Fruit fly (Drosophila melanogaster) whole organism, embryonic: ENCODE results near the gene CecB.

Experiments
- Bdp1 ChIP-seq: fragments of 200-800 bp; sonication (Bioruptor generic); optimal IDR thresholded peaks from 3 replicates; lab custom pipeline; 2016; ENCODE audit warnings: missing biosample characterization, missing genetic modification characterization
- CG11093 ChIP-seq: fragments of 200-800 bp; sonication (Bioruptor generic); IDR thresholded peaks from 3 replicates; pipeline ENCODE4 v1.3.6; 2022; ENCODE audit warnings: missing biosample characterization, missing genetic modification characterization
- CG12104 ChIP-seq: fragments of 200-800 bp; sonication (Bioruptor generic); optimal IDR thresholded peaks from 3 replicates; lab custom pipeline; 2016; ENCODE audit warnings: missing biosample characterization, missing genetic modification characterization
- CG12391 ChIP-seq: fragments of 200-800 bp; sonication (Bioruptor generic); optimal IDR thresholded peaks from 3 replicates; lab custom pipeline; 2018; ENCODE audit warnings: missing biosample characterization, mild to moderate bottlenecking, missing genetic modification characterization, moderate library complexity
- CG13123 ChIP-seq: fragments of 200-800 bp; sonication (Bioruptor generic); optimal IDR thresholded peaks from 2 replicates; lab custom pipeline; 2016; ENCODE audit warnings: missing biosample characterization, missing genetic modification characterization
- CG13296 ChIP-seq: fragments of 200-800 bp; sonication (Bioruptor generic); optimal IDR thresholded peaks from 3 replicates; lab custom pipeline; 2018; ENCODE audit warnings: missing biosample characterization, mild to moderate bottlenecking, missing genetic modification characterization
- CG17912 ChIP-seq: fragments of 200-800 bp; sonication (Bioruptor generic); optimal IDR thresholded peaks from 2 replicates; lab custom pipeline; 2018; ENCODE audit warnings: missing biosample characterization, mild to moderate bottlenecking, missing genetic modification characterization
- CG18476 ChIP-seq: fragments of 200-800 bp; sonication (Bioruptor generic); optimal IDR thresholded peaks from 2 replicates; lab custom pipeline; 2016; ENCODE audit warnings: missing biosample characterization, mild to moderate bottlenecking, missing genetic modification characterization
- CG2712 ChIP-seq: fragments of 200-800 bp; optimal IDR thresholded peaks from 3 replicates; lab custom pipeline; 2019; ENCODE audit warnings: missing biosample characterization, mild to moderate bottlenecking, missing genetic modification characterization, moderate library complexity
- CG30431 ChIP-seq: fragments of 200-800 bp; sonication (Bioruptor generic); optimal IDR thresholded peaks from 2 replicates; lab custom pipeline; 2017; ENCODE audit warnings: missing biosample characterization, missing genetic modification characterization
- CG3065 ChIP-seq: fragments of 200-800 bp; sonication (Bioruptor generic); optimal IDR thresholded peaks from 2 replicates; lab custom pipeline; 2016; ENCODE audit warnings: missing biosample characterization, missing genetic modification characterization
- CG31224 ChIP-seq: fragments of 200-800 bp; sonication (Bioruptor generic); IDR thresholded peaks from 2 replicates; pipeline ENCODE4 v1.3.6; 2022; ENCODE audit warnings: missing biosample characterization, missing genetic modification characterization
- CG32772 ChIP-seq: fragments of 200-800 bp; sonication (Bioruptor generic); IDR thresholded peaks from 2 replicates; pipeline ENCODE4 v1.3.6; 2022; ENCODE audit warnings: missing biosample characterization, missing genetic modification characterization
- CG3281 ChIP-seq: fragments of 200-800 bp; sonication (Bioruptor generic); optimal IDR thresholded peaks from 3 replicates; lab custom pipeline; 2017; ENCODE audit warnings: missing biosample characterization, mild to moderate bottlenecking, missing genetic modification characterization
- CG3407 ChIP-seq: fragments of 200-800 bp; sonication (Bioruptor generic); optimal IDR thresholded peaks from 2 replicates; lab custom pipeline; 2018; ENCODE audit warnings: missing biosample characterization, mild to moderate bottlenecking, missing genetic modification characterization
- CG34422 ChIP-seq: fragments of 200-800 bp; sonication (Bioruptor generic); IDR thresholded peaks from 3 replicates; pipeline ENCODE4 v1.3.6; 2022; ENCODE audit warnings: missing biosample characterization, missing genetic modification characterization
- CG4404 ChIP-seq: fragments of 200-800 bp; sonication (Bioruptor generic); IDR thresholded peaks from 2 replicates; pipeline ENCODE4 v1.3.6; 2022; ENCODE audit warnings: missing biosample characterization, missing genetic modification characterization
- CG4707 ChIP-seq: fragments of 200-800 bp; sonication (Bioruptor generic); optimal IDR thresholded peaks from 2 replicates; lab custom pipeline; 2018; ENCODE audit warnings: missing biosample characterization, mild to moderate bottlenecking, missing genetic modification characterization, moderate library complexity
- CG7556 ChIP-seq: fragments of 200-800 bp; sonication (Bioruptor generic); optimal IDR thresholded peaks from 2 replicates; lab custom pipeline; 2017; ENCODE audit warnings: missing biosample characterization, mild to moderate bottlenecking, missing genetic modification characterization
- CG9609 ChIP-seq: fragments of 200-800 bp; sonication (Bioruptor generic); optimal IDR thresholded peaks from 3 replicates; lab custom pipeline; 2016; ENCODE audit warnings: missing biosample characterization, missing genetic modification characterization
- CTCF ChIP-seq: fragments of 200-800 bp; sonication (Bioruptor generic); optimal IDR thresholded peaks from 2 replicates; lab custom pipeline; 2017; ENCODE audit warnings: missing biosample characterization, mild to moderate bottlenecking, missing genetic modification characterization, moderate library complexity
- Dip3 ChIP-seq: fragments of 200-800 bp; sonication (Bioruptor generic); optimal IDR thresholded peaks from 3 replicates; lab custom pipeline; 2016; ENCODE audit warnings: missing biosample characterization, missing genetic modification characterization
- Doc2 ChIP-seq: fragments of 200-800 bp; sonication (Bioruptor generic); IDR thresholded peaks from 2 replicates; pipeline ENCODE4 v1.3.6; 2022; ENCODE audit warnings: missing biosample characterization, missing genetic modification characterization
- H2.0 ChIP-seq: fragments of 200-800 bp; sonication (Bioruptor generic); IDR thresholded peaks from 2 replicates; pipeline ENCODE4 v1.3.6; 2022; ENCODE audit warnings: missing biosample characterization, missing genetic modification characterization
- HLH4C ChIP-seq: fragments of 200-800 bp; sonication (Bioruptor generic); IDR thresholded peaks from 3 replicates; pipeline ENCODE4 v1.3.6; 2022; ENCODE audit warnings: missing biosample characterization, missing genetic modification characterization; ENCODE audit not compliant: partially characterized antibody
- NK7.1 ChIP-seq: fragments of 200-800 bp; sonication (Bioruptor generic); optimal IDR thresholded peaks from 3 replicates; lab custom pipeline; 2016; ENCODE audit warnings: missing biosample characterization, missing genetic modification characterization
- Optix ChIP-seq: fragments of 200-800 bp; sonication (Bioruptor generic); IDR thresholded peaks from 3 replicates; pipeline ENCODE4 v1.3.6; 2022; ENCODE audit warnings: missing biosample characterization, missing genetic modification characterization
- Poxn ChIP-seq: fragments of 200-800 bp; sonication (Bioruptor generic); IDR thresholded peaks from 2 replicates; pipeline ENCODE4 v1.3.6; 2022; ENCODE audit warnings: missing biosample characterization, missing genetic modification characterization
- Stat92E ChIP-seq, 3 experiments: fragments of >200 bp in 2 of 3; fragments of 200-800 bp in 1 of 3; sonication (Bioruptor generic) in 1 of 3; optimal IDR thresholded peaks; 2 replicates each; lab custom pipeline; 2017 to 2019; ENCODE audit warnings: missing biosample characterization in 3 of 3, missing genetic modification characterization in 3 of 3, mild to moderate bottlenecking in 1 of 3, moderate library complexity in 1 of 3
- al ChIP-seq: fragments of 200-800 bp; sonication (Bioruptor generic); IDR thresholded peaks from 2 replicates; pipeline ENCODE4 v1.3.6; 2022; ENCODE audit warnings: missing biosample characterization, missing genetic modification characterization
- az2 ChIP-seq: fragments of 200-800 bp; sonication (Bioruptor generic); optimal IDR thresholded peaks from 3 replicates; lab custom pipeline; 2016; ENCODE audit warnings: missing biosample characterization, missing genetic modification characterization
- cato ChIP-seq: fragments of 200-800 bp; sonication (Bioruptor generic); optimal IDR thresholded peaks from 2 replicates; lab custom pipeline; 2016; ENCODE audit warnings: missing biosample characterization, missing genetic modification characterization, borderline replicate concordance
- en ChIP-seq: fragments of 200-800 bp; sonication (Bioruptor generic); optimal IDR thresholded peaks from 2 replicates; lab custom pipeline; 2016; ENCODE audit warnings: missing biosample characterization, missing genetic modification characterization
- exex ChIP-seq: fragments of 200-800 bp; sonication (Bioruptor generic); optimal IDR thresholded peaks from 4 replicates; lab custom pipeline; 2018; ENCODE audit warnings: missing biosample characterization, mild to moderate bottlenecking, missing genetic modification characterization, moderate library complexity
- grn ChIP-seq: fragments of 200-800 bp; sonication (Bioruptor generic); optimal IDR thresholded peaks from 3 replicates; lab custom pipeline; 2017; ENCODE audit warnings: missing biosample characterization, missing genetic modification characterization
- jumu ChIP-seq: fragments of 200-800 bp; sonication (Bioruptor generic); optimal IDR thresholded peaks from 3 replicates; lab custom pipeline; 2016; ENCODE audit warnings: missing biosample characterization, missing genetic modification characterization
- kah ChIP-seq: fragments of 200-800 bp; sonication (Bioruptor generic); optimal IDR thresholded peaks from 2 replicates; lab custom pipeline; 2018; ENCODE audit warnings: missing biosample characterization, mild to moderate bottlenecking, missing genetic modification characterization
- knrl ChIP-seq: fragments of 200-800 bp; sonication (Bioruptor generic); IDR thresholded peaks from 3 replicates; pipeline ENCODE4 v1.3.6; 2022; ENCODE audit warnings: missing biosample characterization, missing genetic modification characterization; ENCODE audit not compliant: partially characterized antibody
- lola ChIP-seq, 3 experiments: fragments of >200 bp in 2 of 3; fragments of 200-800 bp in 1 of 3; sonication (Bioruptor generic) in 1 of 3; optimal IDR thresholded peaks; 2 replicates each; lab custom pipeline; 2017 to 2019; ENCODE audit warnings: missing biosample characterization in 3 of 3, missing genetic modification characterization in 3 of 3, mild to moderate bottlenecking in 1 of 3, moderate library complexity in 1 of 3
- mirr ChIP-seq: fragments of 200-800 bp; sonication (Bioruptor generic); optimal IDR thresholded peaks from 3 replicates; lab custom pipeline; 2018; ENCODE audit warnings: missing biosample characterization, mild to moderate bottlenecking, missing genetic modification characterization
- pros ChIP-seq: fragments of 200-800 bp; sonication (Bioruptor generic); optimal IDR thresholded peaks from 3 replicates; lab custom pipeline; 2019; ENCODE audit warnings: missing biosample characterization, mild to moderate bottlenecking, missing genetic modification characterization, moderate library complexity
- pum ChIP-seq: fragments of 200-800 bp; sonication (Bioruptor generic); optimal IDR thresholded peaks from 2 replicates; lab custom pipeline; 2016; ENCODE audit warnings: missing biosample characterization, missing genetic modification characterization
- ranshi ChIP-seq: fragments of 200-800 bp; sonication (Bioruptor generic); IDR thresholded peaks from 2 replicates; pipeline ENCODE4 v1.3.6; 2022; ENCODE audit warnings: missing biosample characterization, missing genetic modification characterization
- seq ChIP-seq: fragments of 200-800 bp; sonication (Bioruptor generic); IDR thresholded peaks from 2 replicates; pipeline ENCODE4 v1.3.6; 2022; ENCODE audit warnings: missing biosample characterization, missing genetic modification characterization
- sisA ChIP-seq: fragments of 200-800 bp; sonication (Bioruptor generic); IDR thresholded peaks from 2 replicates; pipeline ENCODE4 v1.3.6; 2022; ENCODE audit warnings: missing biosample characterization, missing genetic modification characterization
- slbo ChIP-seq: fragments of 200-800 bp; sonication (Bioruptor generic); IDR thresholded peaks from 2 replicates; pipeline ENCODE4 v1.3.6; 2022; ENCODE audit warnings: missing biosample characterization, missing genetic modification characterization
- slp2 ChIP-seq: fragments of 200-800 bp; sonication (Bioruptor generic); optimal IDR thresholded peaks from 2 replicates; lab custom pipeline; 2016; ENCODE audit warnings: missing biosample characterization, missing genetic modification characterization
- tio ChIP-seq: fragments of 200-800 bp; sonication (Bioruptor generic); optimal IDR thresholded peaks from 2 replicates; lab custom pipeline; 2017; ENCODE audit warnings: missing biosample characterization, missing genetic modification characterization, inconsistent platforms
- trh ChIP-seq: fragments of 200-800 bp; sonication (Bioruptor generic); optimal IDR thresholded peaks from 2 replicates; lab custom pipeline; 2016; ENCODE audit warnings: missing biosample characterization, missing genetic modification characterization
- ttk ChIP-seq: fragments of 200-800 bp; sonication (Bioruptor generic); IDR thresholded peaks from 2 replicates; pipeline ENCODE4 v2.1.2; 2022; ENCODE audit warnings: missing biosample characterization, missing genetic modification characterization

The CecB gene

DNA sequence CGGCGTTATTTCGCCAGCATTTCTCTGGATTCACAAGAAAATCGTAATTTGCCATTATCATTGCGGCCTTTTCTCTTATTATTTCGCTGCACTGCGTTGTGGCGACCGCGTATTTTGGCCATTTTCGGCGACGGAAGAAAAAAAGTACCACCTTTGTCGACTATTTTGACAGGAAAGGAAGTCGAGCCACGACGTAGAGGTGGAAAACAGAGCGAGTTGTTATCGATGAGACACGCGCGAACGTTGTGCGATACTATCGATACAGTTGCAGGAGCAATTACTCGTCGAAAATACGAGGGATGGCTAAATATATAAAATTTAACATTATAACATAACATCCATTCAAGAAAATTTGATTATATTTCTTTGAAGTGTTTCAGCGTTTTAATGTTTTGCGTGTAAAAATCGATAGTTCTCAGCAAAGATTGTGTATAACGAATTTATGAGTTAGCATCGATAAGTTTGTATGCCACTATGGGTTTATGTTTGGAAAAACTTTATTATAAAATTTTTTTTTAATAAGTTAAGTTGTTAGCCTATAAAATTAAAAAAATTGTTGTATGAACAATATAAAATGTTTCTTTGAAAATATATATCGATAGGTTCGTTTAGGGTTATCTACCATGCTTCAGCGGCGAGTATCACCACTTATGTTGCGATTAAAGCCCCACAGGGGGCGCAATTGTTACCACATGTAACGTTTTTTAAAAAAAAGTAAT, 4.7 kb downstream of the CecB start, which contains the start of gene RpS7 (continued):
- TF ChIP-seq knrl: peak; percentile 99
- TF ChIP-seq kah (GFP tag; lab: Kevin White, UChicago): peak; percentile 84
- TF ChIP-seq seq: peak; percentile 50
- TF ChIP-seq Doc2 (GFP tag; lab: Robert Waterston, UW): no peak
- TF ChIP-seq CG32772 (GFP tag; lab: Robert Waterston, UW): peak; percentile 61
- peak; percentile 78 for TF ChIP-seq H2.0 (GFP tag; lab: Robert Waterston, UW)
- TF ChIP-seq CG11093: peak; percentile 53; the same call in 2 of the 3 replicates
- TF ChIP-seq CG12391: peak; percentile 72
- TF ChIP-seq CTCF (GFP tag; lab: Kevin White, UChicago): peak; percentile 92
- TF ChIP-seq CG34422: peak; percentile 68; the same call in 2 of the 3 replicates
- peak; percentile 37 for TF ChIP-seq slp2
- peak; percentile 28; the same call in 1 of the 2 replicates for TF ChIP-seq CG4404 (GFP tag; lab: Robert Waterston, UW)
- TF ChIP-seq pum (GFP tag; lab: Kevin White, UChicago): no peak
- TF ChIP-seq sisA (GFP tag; lab: Robert Waterston, UW): 0 out of 2 replicates have a peak, but pooled peaks have one; percentile 15
- TF ChIP-seq trh: peak; percentile 6
- TF ChIP-seq HLH4C: peak; percentile 96
- peak; percentile 26 for TF ChIP-seq az2 (GFP tag; lab: Kevin White, UChicago)
- TF ChIP-seq CG13123 (GFP tag; lab: Kevin White, UChicago): no peak
- TF ChIP-seq CG18476: peak; percentile 29
- peak; percentile 20 for TF ChIP-seq cato (GFP tag; lab: Kevin White, UChicago)
- peak; percentile 58; the same call in 1 of the 2 replicates for TF ChIP-seq ttk (GFP tag; lab: Robert Waterston, UW)
- peak; percentile 80 for TF ChIP-seq ranshi (GFP tag; lab: Robert Waterston, UW)
- TF ChIP-seq CG3281 (GFP tag; lab: Kevin White, UChicago): peak; percentile 83
- peak; percentile 69; the same call in 2 of the 3 replicates for TF ChIP-seq Optix (GFP tag; lab: Robert Waterston, UW)
- TF ChIP-seq slbo (GFP tag; lab: Robert Waterston, UW): peak; percentile 80
- TF ChIP-seq pros (GFP tag; lab: Kevin White, UChicago): peak; percentile 33
- TF ChIP-seq Poxn: peak; percentile 21; the same call in 1 of the 2 replicates
- TF ChIP-seq CG3065 (GFP tag; lab: Kevin White, UChicago): no peak
- peak; percentile 45 for TF ChIP-seq Dip3 (GFP tag; lab: Kevin White, UChicago)
- TF ChIP-seq grn (GFP tag; lab: Kevin White, UChicago): peak; percentile 5
- TF ChIP-seq exex (tag; lab: Kevin White, UChicago): peak; percentile 39
- TF ChIP-seq CG4707 (GFP tag; lab: Kevin White, UChicago): peak; percentile 85
- peak; percentile 58 for TF ChIP-seq tio (GFP tag; lab: Kevin White, UChicago)
- TF ChIP-seq en: no peak
- peak; percentile 34 for TF ChIP-seq jumu (GFP tag; lab: Kevin White, UChicago)
- TF ChIP-seq NK7.1 (GFP tag; lab: Kevin White, UChicago): peak; percentile 46
- TF ChIP-seq mirr (GFP tag; lab: Kevin White, UChicago): peak; percentile 89
- TF ChIP-seq CG13296 (GFP tag; lab: Kevin White, UChicago): peak; percentile 89
- no peak; the same call in 1 of the 2 replicates for TF ChIP-seq al (GFP tag; lab: Robert Waterston, UW)
- TF ChIP-seq CG17912 (GFP tag; lab: Kevin White, UChicago): peak; percentile 84
- no peak for TF ChIP-seq CG9609 (GFP tag; lab: Kevin White, UChicago)
- peak in 1 of 3 experiments; percentile 30 for TF ChIP-seq lola (GFP tag; optimal IDR thresholded peaks at IDR 0.05; lab: Kevin White, UChicago)
- peak; percentile 73 for TF ChIP-seq CG31224 (GFP tag; lab: Robert Waterston, UW)
- TF ChIP-seq CG7556 (GFP tag; lab: Kevin White, UChicago): peak; percentile 66
- peak; percentile 30 for TF ChIP-seq CG30431 (GFP tag; lab: Kevin White, UChicago)
- TF ChIP-seq CG3407: peak; percentile 68
- peak; percentile 53 for TF ChIP-seq Bdp1
- TF ChIP-seq CG12104: peak; percentile 70
- TF ChIP-seq CG2712 (tag; lab: Kevin White, UChicago): peak; percentile 69
- TF ChIP-seq Stat92E (GFP tag; optimal IDR thresholded peaks at IDR 0.05; lab: Kevin White, UChicago): peak in 1 of 3 experiments; percentile 17
